Fruit fly (Drosophila melanogaster): Measurements from ENCODE around the gene Rph.

Gene Rph

dm6 chrX:10786443-10787097 lies 29.1 kb upstream of the Rph start, which contains the start of the genes Ant2 and sesB:
Gene Ant2 (minus strand): TSS chrX:10786907.
Gene sesB (minus strand): TSS chrX:10786958.
- TF ChIP-seq CG7101 (tag; optimal IDR thresholded peaks at IDR 0.05) = no peak
- TF ChIP-seq CG1620 (GFP tag; optimal IDR thresholded peaks at IDR 0.05) = peak; percentile 34
- TF ChIP-seq cic (GFP tag; optimal IDR thresholded peaks at IDR 0.05) = no peak
- TF ChIP-seq CG11617 (GFP tag; optimal IDR thresholded peaks at IDR 0.05) = peak; percentile 9
- TF ChIP-seq tj (GFP tag; optimal IDR thresholded peaks at IDR 0.05) = no peak
- no peak for TF ChIP-seq Hr96 (GFP tag; optimal IDR thresholded peaks at IDR 0.05)
- TF ChIP-seq Crg-1 (GFP tag; optimal IDR thresholded peaks at IDR 0.05) = peak; percentile 23
- TF ChIP-seq bab1 (GFP tag; optimal IDR thresholded peaks at IDR 0.05) = peak; percentile 32
- no peak for TF ChIP-seq Clk (GFP tag; optimal IDR thresholded peaks at IDR 0.05)
- TF ChIP-seq pad (GFP tag; optimal IDR thresholded peaks at IDR 0.05) = peak; percentile 15
- TF ChIP-seq CG33017 (tag; optimal IDR thresholded peaks at IDR 0.05) = peak; percentile 33
- TF ChIP-seq kay (GFP tag; ENCODE audit: borderline replicate concordance) = no peak
- TF ChIP-seq Mnt (GFP tag; optimal IDR thresholded peaks at IDR 0.05) = peak; percentile 61
- no peak for TF ChIP-seq CG14711 (tag; optimal IDR thresholded peaks at IDR 0.05)
- TF ChIP-seq toe (GFP tag; optimal IDR thresholded peaks at IDR 0.05) = no peak

dm6 chrX:10785920-10786361 lies 28.5 kb upstream of the Rph start:
- TF ChIP-seq CG14711 (tag; optimal IDR thresholded peaks at IDR 0.05) (no peak), Mnt (GFP tag; optimal IDR thresholded peaks at IDR 0.05) (peak; percentile 100), bab1 (GFP tag; optimal IDR thresholded peaks at IDR 0.05) (no peak), tj (GFP tag; optimal IDR thresholded peaks at IDR 0.05) (no peak), kay (GFP tag; ENCODE audit: borderline replicate concordance) (peak; percentile 89), cic (GFP tag; optimal IDR thresholded peaks at IDR 0.05) (peak; percentile 83), Hr96 (GFP tag; optimal IDR thresholded peaks at IDR 0.05) (no peak), CG33017 (tag; optimal IDR thresholded peaks at IDR 0.05) (no peak), Crg-1 (GFP tag; optimal IDR thresholded peaks at IDR 0.05) (no peak), cnc (optimal IDR thresholded peaks at IDR 0.05) (no peak), CG5204 (GFP tag; optimal IDR thresholded peaks at IDR 0.05) (no peak), CG7101 (tag; optimal IDR thresholded peaks at IDR 0.05) (peak; percentile 54), CG1620 (GFP tag; optimal IDR thresholded peaks at IDR 0.05) (no peak), Clk (GFP tag; optimal IDR thresholded peaks at IDR 0.05) (no peak), CG12768 (GFP tag; optimal IDR thresholded peaks at IDR 0.05) (no peak), CG7045 (GFP tag; optimal IDR thresholded peaks at IDR 0.05) (no peak), toe (GFP tag; optimal IDR thresholded peaks at IDR 0.05) (no peak), pad (GFP tag; optimal IDR thresholded peaks at IDR 0.05) (no peak), CG11617 (GFP tag; optimal IDR thresholded peaks at IDR 0.05) (no peak)

dm6 chrX:10784812-10785638 lies 27.6 kb upstream of the Rph start:
- peak; percentile 92 for TF ChIP-seq ovo (GFP tag; optimal IDR thresholded peaks at IDR 0.05)
- TF ChIP-seq bab1 (GFP tag; optimal IDR thresholded peaks at IDR 0.05) = no peak
- TF ChIP-seq Hr96 (GFP tag; optimal IDR thresholded peaks at IDR 0.05) = no peak
- TF ChIP-seq Clk (GFP tag; optimal IDR thresholded peaks at IDR 0.05) = no peak
- peak; percentile 9 for TF ChIP-seq CG7101 (tag; optimal IDR thresholded peaks at IDR 0.05)
- no peak for TF ChIP-seq cnc (optimal IDR thresholded peaks at IDR 0.05)
- peak; percentile 75 for TF ChIP-seq pad (GFP tag; optimal IDR thresholded peaks at IDR 0.05)
- peak; percentile 99 for TF ChIP-seq tj (GFP tag; optimal IDR thresholded peaks at IDR 0.05)
- TF ChIP-seq cic (GFP tag; optimal IDR thresholded peaks at IDR 0.05) = no peak
- TF ChIP-seq CG11617 (GFP tag; optimal IDR thresholded peaks at IDR 0.05) = peak; percentile 55
- TF ChIP-seq Mnt (GFP tag; optimal IDR thresholded peaks at IDR 0.05) = no peak
- peak; percentile 7 for TF ChIP-seq toe (GFP tag; optimal IDR thresholded peaks at IDR 0.05)
- no peak for TF ChIP-seq Crg-1 (GFP tag; optimal IDR thresholded peaks at IDR 0.05)
- TF ChIP-seq CG5204 (GFP tag; optimal IDR thresholded peaks at IDR 0.05) = no peak
- peak; percentile 39 for TF ChIP-seq CG14711 (tag; optimal IDR thresholded peaks at IDR 0.05)
- TF ChIP-seq CG7045 (GFP tag; optimal IDR thresholded peaks at IDR 0.05) = no peak
- TF ChIP-seq CG33017 (tag; optimal IDR thresholded peaks at IDR 0.05) = no peak
- TF ChIP-seq kay (GFP tag; ENCODE audit: borderline replicate concordance) = no peak
- TF ChIP-seq CG12768 (GFP tag; optimal IDR thresholded peaks at IDR 0.05) = no peak
- no peak for TF ChIP-seq CG1620 (GFP tag; optimal IDR thresholded peaks at IDR 0.05)

dm6 chrX:10784330-10784778 lies 26.9 kb upstream of the Rph start:
- peak; percentile 63 for TF ChIP-seq cic (GFP tag; optimal IDR thresholded peaks at IDR 0.05)
- TF ChIP-seq Mnt (GFP tag; optimal IDR thresholded peaks at IDR 0.05) = peak; percentile 85
- TF ChIP-seq ovo (GFP tag; optimal IDR thresholded peaks at IDR 0.05) = peak; percentile 64
- TF ChIP-seq pad (GFP tag; optimal IDR thresholded peaks at IDR 0.05) = no peak
- peak; percentile 97 for TF ChIP-seq tj (GFP tag; optimal IDR thresholded peaks at IDR 0.05)
- TF ChIP-seq Crg-1 (GFP tag; optimal IDR thresholded peaks at IDR 0.05) = no peak

- TF ChIP-seq kay (GFP tag; ENCODE audit: borderline replicate concordance) (peak; percentile 81), CG14711 (tag; optimal IDR thresholded peaks at IDR 0.05) (no peak), cic (GFP tag; optimal IDR thresholded peaks at IDR 0.05) (peak; percentile 12)
These were observed 26.1 kb upstream of the Rph start for dm6 chrX:10783374-10784064.

All from whole organism, adult.